Worm (Caenorhabditis elegans): ENCODE data around the gene mrps-25.
A peak's percentile ranks its signal among the peaks of the same experiment; 100 is the strongest.

mrps-25 gene

DNA sequence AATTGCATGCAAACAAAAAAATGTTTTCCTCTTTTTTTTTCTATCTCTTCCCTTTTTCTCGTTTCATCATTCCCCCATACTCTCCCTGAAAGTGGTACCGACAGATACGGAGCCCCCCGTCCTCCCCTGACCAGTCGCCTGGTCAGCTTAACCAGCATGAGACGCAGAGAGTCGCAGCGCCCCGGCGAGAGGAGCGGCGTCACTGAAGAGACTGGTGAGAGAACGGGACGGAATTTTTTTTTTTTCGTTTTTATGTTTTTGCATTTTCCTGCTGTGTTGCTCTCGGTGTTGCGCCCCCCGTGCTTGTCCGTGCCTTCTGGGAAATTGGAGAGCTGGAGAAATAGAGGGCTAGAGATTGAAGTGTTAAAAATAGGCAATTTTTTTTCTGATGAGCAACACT is 13.7 kb downstream of the mrps-25 start (continued):
- no peak for TF ChIP-seq zip-4 (GFP tag; optimal IDR thresholded peaks at IDR 0.05)

DNA sequence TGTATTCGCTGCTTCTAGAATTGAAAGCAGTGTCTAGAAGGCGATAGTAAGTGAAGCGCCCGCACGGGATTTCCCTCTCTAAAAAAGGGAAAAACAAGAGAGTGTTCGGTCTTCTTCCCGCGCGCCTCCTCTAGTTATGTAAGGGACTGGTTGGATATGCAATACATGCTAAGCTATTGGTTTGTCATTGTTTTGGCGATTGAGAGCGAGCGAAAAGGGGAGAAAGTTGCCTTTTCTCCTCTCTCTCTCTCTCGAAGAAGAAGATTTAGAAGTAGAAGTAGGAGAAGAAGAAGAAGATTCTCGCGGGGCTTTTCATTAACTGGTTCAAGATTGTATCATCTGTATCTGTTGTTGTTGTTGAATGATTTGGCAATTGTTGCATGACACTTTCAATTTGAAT is 17.4 kb downstream of the mrps-25 start:
- peak; percentile 92 for TF ChIP-seq blmp-1 (tag; optimal IDR thresholded peaks at IDR 0.05)
- TF ChIP-seq C16A3.4 (tag; optimal IDR thresholded peaks at IDR 0.05): no peak

DNA sequence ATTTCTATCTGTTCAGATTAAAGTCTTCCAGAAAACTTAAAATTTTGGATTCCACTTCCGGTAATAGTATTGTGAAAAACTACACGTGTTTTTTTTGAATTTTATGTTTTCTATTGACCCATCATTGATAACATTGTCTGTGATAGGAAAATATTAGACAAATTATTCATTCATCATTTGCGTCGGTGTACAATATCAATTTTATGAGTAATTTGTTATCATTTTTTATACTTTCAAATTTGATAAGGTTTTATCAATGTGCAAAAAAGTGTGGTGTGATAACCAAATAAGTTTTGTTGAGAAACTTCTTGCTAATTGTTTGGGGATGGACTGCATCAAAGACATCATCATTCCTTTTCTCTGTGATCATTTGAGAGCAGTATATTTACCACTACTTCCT is 18.8 kb downstream of the mrps-25 start:
- no peak for TF ChIP-seq nhr-237 (tag; optimal IDR thresholded peaks at IDR 0.05)
- TF ChIP-seq nhr-71 (tag; optimal IDR thresholded peaks at IDR 0.05): no peak
- TF ChIP-seq jun-1 (tag; optimal IDR thresholded peaks at IDR 0.05): peak; percentile 52
- TF ChIP-seq lin-15B (tag; optimal IDR thresholded peaks at IDR 0.05): no peak
- TF ChIP-seq pqm-1 (tag; optimal IDR thresholded peaks at IDR 0.05): peak; percentile 76
- TF ChIP-seq elt-2 (tag; optimal IDR thresholded peaks at IDR 0.05): peak; percentile 88
- no peak for TF ChIP-seq nhr-11 (tag; optimal IDR thresholded peaks at IDR 0.05)
- no peak for TF ChIP-seq xbp-1 (tag; optimal IDR thresholded peaks at IDR 0.05)
- no peak for TF ChIP-seq skn-1 (tag; optimal IDR thresholded peaks at IDR 0.05)
- TF ChIP-seq C16A3.4 (tag; optimal IDR thresholded peaks at IDR 0.05): no peak
- TF ChIP-seq nhr-12 (tag; optimal IDR thresholded peaks at IDR 0.05): no peak
- TF ChIP-seq sox-4 (tag; optimal IDR thresholded peaks at IDR 0.05): no peak
- TF ChIP-seq ceh-90 (tag; optimal IDR thresholded peaks at IDR 0.05): no peak
- no peak for TF ChIP-seq dpl-1 (GFP tag; optimal IDR thresholded peaks at IDR 0.05)
- no peak for TF ChIP-seq nhr-84 (tag; optimal IDR thresholded peaks at IDR 0.05)
- TF ChIP-seq tlp-1 (tag; optimal IDR thresholded peaks at IDR 0.05): peak; percentile 52
- no peak for TF ChIP-seq nhr-76 (tag; optimal IDR thresholded peaks at IDR 0.05)

DNA sequence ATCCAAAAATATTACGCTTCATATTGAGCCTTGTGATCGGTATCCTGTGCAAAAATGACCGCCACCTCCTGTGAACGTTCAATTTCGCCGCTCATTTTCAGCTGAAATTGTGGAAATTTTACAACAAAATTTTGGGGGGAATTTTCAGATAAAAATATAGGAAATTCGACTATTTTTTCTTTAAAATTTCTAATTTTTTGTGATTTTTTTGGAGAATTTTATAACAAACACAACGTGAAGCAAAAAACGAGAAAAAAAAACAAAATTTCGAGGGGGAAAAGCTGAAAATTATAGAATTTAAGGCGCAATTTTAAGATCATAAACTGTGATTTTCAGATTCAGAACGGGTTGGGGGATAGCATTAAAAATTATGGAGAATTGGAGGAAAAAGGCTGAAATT is 30.2 kb downstream of the mrps-25 start, which contains the start of gene csn-4:
Gene csn-4 (minus strand): TSS at position 101 of the 400 bp plus-strand sequence.
- TF ChIP-seq efl-1 (optimal IDR thresholded peaks at IDR 0.05) (no peak), efl-1 (GFP tag; optimal IDR thresholded peaks at IDR 0.05 in 1 of 2) (peak in 1 of 2 experiments; percentile 63), hpl-2 (GFP tag; optimal IDR thresholded peaks at IDR 0.05) (no peak), ceh-90 (tag; optimal IDR thresholded peaks at IDR 0.05) (no peak), ama-1 (optimal IDR thresholded peaks at IDR 0.05) (no peak), nhr-11 (tag; optimal IDR thresholded peaks at IDR 0.05) (no peak), unc-98 (GFP tag; IDR thresholded peaks at IDR 0.05) (no peak), nhr-90 (tag; optimal IDR thresholded peaks at IDR 0.05; ENCODE audit: poor library complexity) (no peak), hlh-17 (GFP tag; optimal IDR thresholded peaks at IDR 0.05; ENCODE audit: borderline replicate concordance) (no peak), mef-2 (tag; optimal IDR thresholded peaks at IDR 0.05) (no peak)

DNA sequence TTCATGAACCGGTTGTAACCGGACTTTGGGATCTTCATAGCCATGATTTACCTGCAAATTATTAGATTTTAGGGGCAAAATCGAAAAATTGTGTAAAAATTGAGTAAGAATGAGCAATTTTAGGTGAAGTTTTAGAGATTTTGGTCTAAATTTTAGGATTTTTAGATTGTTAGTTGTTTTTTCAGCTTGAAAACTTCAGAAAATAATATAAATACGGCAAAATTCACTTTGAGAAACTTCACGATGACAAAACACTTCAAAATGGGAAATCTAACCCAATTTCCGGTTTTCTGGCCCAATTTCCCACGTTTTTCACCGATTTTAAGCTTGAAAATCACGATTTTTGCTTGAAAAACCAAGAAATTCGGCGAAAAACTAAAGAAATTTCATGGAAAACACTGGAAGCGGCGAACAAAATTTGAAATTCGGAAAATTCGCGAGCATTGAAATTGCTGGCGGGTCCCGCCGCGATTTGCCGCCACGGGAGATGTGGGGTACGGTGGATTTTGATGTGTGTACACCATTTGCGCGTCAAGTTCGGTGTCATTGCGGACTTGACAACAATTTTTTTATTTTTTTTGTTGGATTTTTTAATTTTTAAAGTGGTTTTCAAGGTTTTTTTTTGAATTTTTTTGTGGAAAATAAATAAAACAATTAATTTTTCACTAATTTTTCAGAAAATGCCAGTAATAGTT is 37.3 kb downstream of the mrps-25 start, which contains the start of the genes cct-8 and Y55F3AR.2:
Gene cct-8 (minus strand): TSS at position 51 of the 695 bp plus-strand sequence.
Gene Y55F3AR.2 (plus strand): TSS at position 672 of the 695 bp plus-strand sequence.
- TF ChIP-seq lin-35 (GFP tag; optimal IDR thresholded peaks at IDR 0.05): peak; percentile 89 to 93
- peak; percentile 70 for TF ChIP-seq unc-30 (tag; optimal IDR thresholded peaks at IDR 0.05)
- TF ChIP-seq isw-1 (GFP tag; IDR thresholded peaks at IDR 0.05): peak; percentile 99
- TF ChIP-seq nhr-84 (tag; optimal IDR thresholded peaks at IDR 0.05): peak; percentile 24
- peak; percentile 98 for TF ChIP-seq tbx-2 (tag; optimal IDR thresholded peaks at IDR 0.05)
- TF ChIP-seq lsy-2 (tag; optimal IDR thresholded peaks at IDR 0.05): peak; percentile 100
- TF ChIP-seq efl-3 (GFP tag; optimal IDR thresholded peaks at IDR 0.05): peak; percentile 89
- TF ChIP-seq alr-1 (tag; optimal IDR thresholded peaks at IDR 0.05; ENCODE audit: borderline replicate concordance): no peak
- TF ChIP-seq aha-1 (tag; optimal IDR thresholded peaks at IDR 0.05): peak; percentile 60
- TF ChIP-seq dpl-1 (GFP tag; optimal IDR thresholded peaks at IDR 0.05): peak; percentile 90 to 92 (median 90)
- TF ChIP-seq swsn-7 (tag; optimal IDR thresholded peaks at IDR 0.05): peak; percentile 99
- peak; percentile 92 for TF ChIP-seq unc-130 (tag; optimal IDR thresholded peaks at IDR 0.05)
- TF ChIP-seq fkh-4 (tag; optimal IDR thresholded peaks at IDR 0.05; ENCODE audit: borderline replicate concordance): peak; percentile 89
- peak; percentile 87 for TF ChIP-seq unc-98 (GFP tag; IDR thresholded peaks at IDR 0.05)
- peak; percentile 97 for TF ChIP-seq aly-2 (tag; optimal IDR thresholded peaks at IDR 0.05)
- TF ChIP-seq irx-1 (tag; optimal IDR thresholded peaks at IDR 0.05): peak; percentile 97
- peak; percentile 93 for TF ChIP-seq elt-2 (tag; optimal IDR thresholded peaks at IDR 0.05)
- peak; percentile 98 for TF ChIP-seq unc-86 (tag; optimal IDR thresholded peaks at IDR 0.05)
- peak; percentile 90 for TF ChIP-seq snpc-4 (tag; optimal IDR thresholded peaks at IDR 0.05)
- TF ChIP-seq hlh-4 (tag; optimal IDR thresholded peaks at IDR 0.05): no peak
- peak; percentile 92 for TF ChIP-seq nhr-11 (tag; optimal IDR thresholded peaks at IDR 0.05)
- peak; percentile 78 for TF ChIP-seq nhr-237 (tag; optimal IDR thresholded peaks at IDR 0.05)
- peak; percentile 91 for TF ChIP-seq mef-2 (tag; optimal IDR thresholded peaks at IDR 0.05)
- TF ChIP-seq nhr-77 (tag; optimal IDR thresholded peaks at IDR 0.05): peak; percentile 91
- peak; percentile 98 for TF ChIP-seq jun-1 (tag; optimal IDR thresholded peaks at IDR 0.05)
- TF ChIP-seq lin-14 (GFP tag; optimal IDR thresholded peaks at IDR 0.05): peak; percentile 97
- peak; percentile 92 for TF ChIP-seq hpl-2 (GFP tag; optimal IDR thresholded peaks at IDR 0.05)
